Fruit fly (Drosophila melanogaster) whole organism, embryonic: ENCODE measurements around the gene Vajk2.

Experiments
- Abd-B ChIP-seq: fragments of 200-800 bp; sonication (Bioruptor generic); optimal IDR thresholded peaks from 2 replicates; lab custom pipeline; 2018; ENCODE audit warnings: missing biosample characterization, mild to moderate bottlenecking, missing genetic modification characterization, moderate library complexity
- CG17802 ChIP-seq: fragments of 200-800 bp; sonication (Bioruptor generic); optimal IDR thresholded peaks from 2 replicates; lab custom pipeline; 2018; ENCODE audit warnings: missing biosample characterization, mild to moderate bottlenecking, missing genetic modification characterization, moderate library complexity
- CG5953 ChIP-seq: fragments of 200-800 bp; sonication (Bioruptor generic); IDR thresholded peaks from 2 replicates; pipeline ENCODE4 v1.3.6; 2022; ENCODE audit warnings: missing biosample characterization, missing genetic modification characterization
- CTCF ChIP-seq: fragments of 200-800 bp; sonication (Bioruptor generic); optimal IDR thresholded peaks from 2 replicates; lab custom pipeline; 2017; ENCODE audit warnings: missing biosample characterization, mild to moderate bottlenecking, missing genetic modification characterization, moderate library complexity
- Dref ChIP-seq: fragments of 200-800 bp; sonication (Bioruptor generic); IDR thresholded peaks from 2 replicates; pipeline ENCODE4 v1.3.6; 2022; ENCODE audit warnings: missing biosample characterization, missing genetic modification characterization
- Gug ChIP-seq: fragments of 200-800 bp; sonication (Bioruptor generic); IDR thresholded peaks from 4 replicates; pipeline ENCODE4 v1.3.6; 2022; ENCODE audit warnings: missing biosample characterization, missing genetic modification characterization
- chif ChIP-seq, 2 experiments: fragments of 200-800 bp; sonication (Bioruptor generic); optimal IDR thresholded peaks; 3 replicates each; lab custom pipeline; 2016; ENCODE audit warnings: missing biosample characterization in 2 of 2, missing genetic modification characterization in 2 of 2
- exex ChIP-seq: fragments of 200-800 bp; sonication (Bioruptor generic); optimal IDR thresholded peaks from 4 replicates; lab custom pipeline; 2018; ENCODE audit warnings: missing biosample characterization, mild to moderate bottlenecking, missing genetic modification characterization, moderate library complexity
- psq ChIP-seq: fragments of 200-800 bp; sonication (Bioruptor generic); optimal IDR thresholded peaks from 2 replicates; lab custom pipeline; 2017; ENCODE audit warnings: missing biosample characterization, missing genetic modification characterization
- run ChIP-seq: fragments of 200-800 bp; sonication (Bioruptor generic); optimal IDR thresholded peaks from 3 replicates; lab custom pipeline; 2018; ENCODE audit warnings: missing biosample characterization, mild to moderate bottlenecking, missing genetic modification characterization
- tup ChIP-seq: fragments of 200-800 bp; sonication (Bioruptor generic); optimal IDR thresholded peaks from 2 replicates; lab custom pipeline; 2016; ENCODE audit warnings: missing biosample characterization, mild to moderate bottlenecking, missing genetic modification characterization, moderate library complexity
- usp ChIP-seq: fragments of >200 bp; optimal IDR thresholded peaks from 2 replicates; lab custom pipeline; 2017; ENCODE audit warnings: missing biosample characterization, missing genetic modification characterization

- TF ChIP-seq psq (GFP tag; lab: Kevin White, UChicago) (no peak), CG17802 (tag; lab: Kevin White, UChicago) (no peak), CG5953 (GFP tag; lab: Robert Waterston, UW) (no peak), Dref (GFP tag; lab: Robert Waterston, UW) (no peak), tup (GFP tag; lab: Kevin White, UChicago) (no peak), chif (GFP tag; optimal IDR thresholded peaks at IDR 0.05; lab: Kevin White, UChicago) (no peak), CTCF (GFP tag; lab: Kevin White, UChicago) (no peak), usp (GFP tag; lab: Kevin White, UChicago) (no peak), run (tag; lab: Kevin White, UChicago) (no peak), Abd-B (no peak), Gug (GFP tag; lab: Robert Waterston, UW) (no peak), exex (tag; lab: Kevin White, UChicago) (no peak)
Measured at dm6 chr2L:13900111-13900930, 34.2 kb downstream of the Vajk2 start.
